Worm (Caenorhabditis elegans) whole organism, young adult: Measurements from ENCODE around the gene fbxa-10.

Experiments used
- B0261.1 ChIP-seq: sonication (generic microtip); optimal IDR thresholded peaks from 2 replicates; lab custom pipeline; 2016; ENCODE audit warnings: mild to moderate bottlenecking, missing genetic modification characterization, moderate library complexity, missing compliant biosample characterization
- C06A6.2 ChIP-seq: fragments of 200-800 bp; sonication (Bioruptor generic); conservative IDR thresholded peaks from 2 replicates; pipeline ENCODE4 v1.3.6; 2022; ENCODE audit warnings: missing genetic modification characterization, missing compliant biosample characterization
- F10E7.11 ChIP-seq: sonication (generic microtip); optimal IDR thresholded peaks from 2 replicates; lab custom pipeline; 2017; ENCODE audit warnings: mild to moderate bottlenecking, missing genetic modification characterization, moderate library complexity, missing compliant biosample characterization
- F49E8.2 ChIP-seq: sonication (generic microtip); optimal IDR thresholded peaks from 3 replicates; lab custom pipeline; 2017; ENCODE audit warnings: missing genetic modification characterization, mild to moderate bottlenecking, missing compliant biosample characterization, antibody characterized with exemption, moderate library complexity; ENCODE audit not compliant: insufficient read depth
- F57C9.4 ChIP-seq: sonication (generic microtip); optimal IDR thresholded peaks from 2 replicates; lab custom pipeline; 2017; ENCODE audit warnings: mild to moderate bottlenecking, missing genetic modification characterization, missing compliant biosample characterization
- T07F8.4 ChIP-seq: sonication (generic microtip); optimal IDR thresholded peaks from 2 replicates; lab custom pipeline; 2016; ENCODE audit warnings: mild to moderate bottlenecking, missing genetic modification characterization, moderate library complexity, missing compliant biosample characterization
- T26A5.8 ChIP-seq: sonication (generic microtip); optimal IDR thresholded peaks from 2 replicates; lab custom pipeline; 2016; ENCODE audit warnings: missing genetic modification characterization, missing compliant biosample characterization
- Y56A3A.18 ChIP-seq: fragments of 200-800 bp; sonication (Bioruptor generic); IDR thresholded peaks from 2 replicates; pipeline ENCODE4 v1.3.6; 2022; ENCODE audit warnings: missing genetic modification reagents, missing genetic modification characterization, missing compliant biosample characterization
- Y67H2A.10 ChIP-seq: fragments of 200-800 bp; sonication (Bioruptor generic); conservative IDR thresholded peaks from 2 replicates; pipeline ENCODE4 v1.3.6; 2022; ENCODE audit warnings: missing genetic modification reagents, missing genetic modification characterization, missing compliant biosample characterization
- Y95B8A.8 ChIP-seq: fragments of 200-800 bp; sonication (Bioruptor generic); IDR thresholded peaks from 2 replicates; pipeline ENCODE4 v1.3.6; 2022; ENCODE audit warnings: missing genetic modification reagents, missing genetic modification characterization, missing compliant biosample characterization
- akir-1 ChIP-seq: fragments of 200-800 bp; sonication (Bioruptor generic); optimal IDR thresholded peaks from 2 replicates; lab custom pipeline; 2018; ENCODE audit warnings: mild to moderate bottlenecking, missing genetic modification characterization, moderate library complexity, missing compliant biosample characterization
- atf-7 ChIP-seq: sonication (generic microtip); optimal IDR thresholded peaks from 2 replicates; lab custom pipeline; 2017; ENCODE audit warnings: mild to moderate bottlenecking, missing genetic modification characterization, missing compliant biosample characterization
- ccch-3 ChIP-seq: fragments of 200-800 bp; sonication (Bioruptor generic); optimal IDR thresholded peaks from 2 replicates; lab custom pipeline; 2018; ENCODE audit warnings: mild to moderate bottlenecking, missing genetic modification characterization, missing compliant biosample characterization
- cebp-1 ChIP-seq, 2 experiments: fragments of 200-800 bp in 1 of 2; sonication (Bioruptor generic) in 1 of 2; sonication (generic microtip) in 1 of 2; IDR thresholded peaks in 1 of 2; optimal IDR thresholded peaks in 1 of 2; 2 replicates each; pipeline versions ENCODE4 v1.3.6 to Lab custom; 2017 to 2022; ENCODE audit warnings: missing compliant biosample characterization in 2 of 2, missing genetic modification characterization in 2 of 2, mild to moderate bottlenecking in 1 of 2, missing genetic modification reagents in 1 of 2, moderate library complexity in 1 of 2
- ceh-27 ChIP-seq: fragments of 200-800 bp; sonication (Bioruptor generic); optimal IDR thresholded peaks from 2 replicates; lab custom pipeline; 2018; ENCODE audit warnings: mild to moderate bottlenecking, missing genetic modification characterization, moderate library complexity, missing compliant biosample characterization
- ceh-91 ChIP-seq: fragments of 200-800 bp; sonication (Bioruptor generic); IDR thresholded peaks from 2 replicates; pipeline ENCODE4 v1.3.6; 2022; ENCODE audit warnings: missing genetic modification reagents, missing genetic modification characterization, missing compliant biosample characterization
- dox-1 ChIP-seq: fragments of 200-800 bp; sonication (Bioruptor generic); IDR thresholded peaks from 2 replicates; pipeline ENCODE4 v1.3.6; 2022; ENCODE audit warnings: missing genetic modification reagents, missing genetic modification characterization, missing compliant biosample characterization
- efl-1 ChIP-seq: fragments of 150-350 bp; optimal IDR thresholded peaks from 2 replicates; lab custom pipeline; 2014; ENCODE audit warnings: missing biosample characterization, missing genetic modification reagents, missing genetic modification characterization
- egl-18 ChIP-seq: fragments of 200-800 bp; sonication (Bioruptor generic); IDR thresholded peaks from 2 replicates; pipeline ENCODE4 v1.3.6; 2022; ENCODE audit warnings: missing genetic modification reagents, missing genetic modification characterization, missing compliant biosample characterization
- egl-44 ChIP-seq: fragments of 200-800 bp; sonication (Bioruptor generic); IDR thresholded peaks from 2 replicates; pipeline ENCODE4 v1.3.6; 2022; ENCODE audit warnings: missing genetic modification reagents, missing genetic modification characterization, missing compliant biosample characterization
- egrh-3 ChIP-seq: fragments of 200-800 bp; sonication (Bioruptor generic); IDR thresholded peaks from 2 replicates; pipeline ENCODE4 v1.3.6; 2022; ENCODE audit warnings: missing genetic modification reagents, missing genetic modification characterization, missing compliant biosample characterization
- ekl-4 ChIP-seq: fragments of 200-800 bp; sonication (Bioruptor generic); IDR thresholded peaks from 2 replicates; pipeline ENCODE4 v1.3.6; 2022; ENCODE audit warnings: missing genetic modification reagents, missing genetic modification characterization, missing compliant biosample characterization
- ets-4 ChIP-seq: fragments of 200-800 bp; sonication (Bioruptor generic); optimal IDR thresholded peaks from 2 replicates; lab custom pipeline; 2018; ENCODE audit warnings: mild to moderate bottlenecking, missing genetic modification characterization, missing compliant biosample characterization
- gei-17 ChIP-seq: fragments of 200-800 bp; sonication (Bioruptor generic); optimal IDR thresholded peaks from 2 replicates; lab custom pipeline; 2018; ENCODE audit warnings: mild to moderate bottlenecking, missing genetic modification characterization, missing compliant biosample characterization
- hlh-26 ChIP-seq: fragments of 200-800 bp; sonication (Bioruptor generic); conservative IDR thresholded peaks from 2 replicates; pipeline ENCODE4 v1.3.6; 2022; ENCODE audit warnings: missing genetic modification reagents, missing genetic modification characterization, missing compliant biosample characterization
- hmg-1.2 ChIP-seq: fragments of 200-800 bp; sonication (Bioruptor generic); IDR thresholded peaks from 2 replicates; pipeline ENCODE4 v1.3.6; 2022; ENCODE audit warnings: missing genetic modification reagents, missing genetic modification characterization, missing compliant biosample characterization
- hsf-1 ChIP-seq: fragments of 200-800 bp; sonication (Bioruptor generic); IDR thresholded peaks from 2 replicates; pipeline ENCODE4 v1.3.6; 2022; ENCODE audit warnings: missing genetic modification reagents, missing genetic modification characterization, missing compliant biosample characterization
- let-607 ChIP-seq, 2 experiments: fragments of 200-800 bp in 1 of 2; sonication (Bioruptor generic) in 1 of 2; sonication (generic microtip) in 1 of 2; optimal IDR thresholded peaks; 2 replicates each; lab custom pipeline; 2016 to 2018; ENCODE audit warnings: mild to moderate bottlenecking in 2 of 2, missing compliant biosample characterization in 2 of 2, missing genetic modification characterization in 2 of 2, moderate library complexity in 2 of 2, missing genotype in 1 of 2
- lin-40 ChIP-seq: sonication (generic microtip); optimal IDR thresholded peaks from 2 replicates; lab custom pipeline; 2016; ENCODE audit warnings: missing genetic modification characterization, mild to moderate bottlenecking, missing compliant biosample characterization, missing genotype, missing genetic modification reagents
- lir-1 ChIP-seq: fragments of 200-800 bp; sonication (Bioruptor generic); conservative IDR thresholded peaks from 2 replicates; pipeline ENCODE4 v1.3.6; 2022; ENCODE audit warnings: missing genetic modification reagents, missing genetic modification characterization, missing compliant biosample characterization
- lsy-27 ChIP-seq: sonication (generic microtip); optimal IDR thresholded peaks from 2 replicates; lab custom pipeline; 2017; ENCODE audit warnings: missing genetic modification characterization, mild to moderate bottlenecking, missing compliant biosample characterization, antibody characterized with exemption, missing genotype, borderline replicate concordance; ENCODE audit not compliant: insufficient read depth
- madf-10 ChIP-seq: sonication (generic microtip); optimal IDR thresholded peaks from 2 replicates; lab custom pipeline; 2016; ENCODE audit warnings: mild to moderate bottlenecking, missing genetic modification characterization, missing compliant biosample characterization
- madf-3 ChIP-seq: fragments of 200-800 bp; sonication (Bioruptor generic); IDR thresholded peaks from 2 replicates; pipeline ENCODE4 v1.3.6; 2022; ENCODE audit warnings: missing genetic modification reagents, missing genetic modification characterization, missing compliant biosample characterization
- mxl-1 ChIP-seq: sonication (generic microtip); optimal IDR thresholded peaks from 2 replicates; lab custom pipeline; 2016; ENCODE audit warnings: missing genetic modification characterization, missing compliant biosample characterization
- nfya-2 ChIP-seq: fragments of 200-800 bp; sonication (Bioruptor generic); IDR thresholded peaks from 2 replicates; pipeline ENCODE4 v1.3.6; 2022; ENCODE audit warnings: missing genetic modification reagents, missing genetic modification characterization, missing compliant biosample characterization
- nhr-179 ChIP-seq: sonication (generic microtip); optimal IDR thresholded peaks from 2 replicates; lab custom pipeline; 2016; ENCODE audit warnings: mild to moderate bottlenecking, missing genetic modification characterization, missing compliant biosample characterization
- nhr-80 ChIP-seq: sonication (generic microtip); optimal IDR thresholded peaks from 2 replicates; lab custom pipeline; 2016; ENCODE audit warnings: missing genetic modification characterization, missing compliant biosample characterization
- nhr-90 ChIP-seq: sonication (generic microtip); optimal IDR thresholded peaks from 2 replicates; lab custom pipeline; 2016; ENCODE audit warnings: missing genotype, mild to moderate bottlenecking, missing genetic modification characterization, missing compliant biosample characterization
- pbrm-1 ChIP-seq: fragments of 200-800 bp; sonication (Bioruptor generic); IDR thresholded peaks from 2 replicates; pipeline ENCODE4 v1.3.6; 2022; ENCODE audit warnings: missing genetic modification reagents, missing genetic modification characterization, missing compliant biosample characterization
- snpc-1.1 ChIP-seq: sonication (generic microtip); optimal IDR thresholded peaks from 2 replicates; lab custom pipeline; 2017; ENCODE audit warnings: missing genetic modification characterization, mild to moderate bottlenecking, missing compliant biosample characterization, antibody characterized with exemption, moderate library complexity, missing genotype, missing genetic modification reagents; ENCODE audit not compliant: insufficient read depth
- snpc-3.4 ChIP-seq: sonication (generic microtip); optimal IDR thresholded peaks from 2 replicates; lab custom pipeline; 2017; ENCODE audit warnings: missing genetic modification characterization, mild to moderate bottlenecking, missing compliant biosample characterization, antibody characterized with exemption, moderate library complexity, missing genotype, missing genetic modification reagents
- unc-62 ChIP-seq: fragments of 150-350 bp; optimal IDR thresholded peaks from 2 replicates; lab custom pipeline; 2014; ENCODE audit warnings: missing biosample characterization, missing genetic modification reagents, missing genetic modification characterization
- zim-3 ChIP-seq: sonication (generic microtip); optimal IDR thresholded peaks from 2 replicates; lab custom pipeline; 2017; ENCODE audit warnings: mild to moderate bottlenecking, missing genetic modification characterization, moderate library complexity, missing compliant biosample characterization
- ztf-6 ChIP-seq: fragments of 200-800 bp; sonication (Bioruptor generic); IDR thresholded peaks from 2 replicates; pipeline ENCODE4 v1.3.6; 2022; ENCODE audit warnings: missing genetic modification reagents, missing genetic modification characterization, missing compliant biosample characterization

Gene fbxa-10

DNA sequence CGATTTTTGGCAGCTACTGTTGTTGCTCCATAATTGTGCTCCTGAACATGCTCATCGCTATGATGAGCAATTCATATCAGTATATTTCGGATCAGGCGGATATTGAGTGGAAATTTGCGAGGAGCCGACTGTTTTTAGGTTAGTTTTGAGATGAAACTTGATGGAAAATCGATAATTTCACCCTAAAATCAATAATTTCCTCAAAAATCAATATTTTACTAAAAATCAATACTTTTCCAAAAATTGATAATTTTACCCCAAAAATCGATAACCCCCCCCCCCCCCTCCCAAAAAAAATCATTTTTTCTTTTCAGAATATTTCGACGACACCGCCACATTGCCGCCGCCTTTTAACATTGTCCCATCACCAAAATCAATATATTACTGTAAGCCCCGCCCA lies 46.7 kb downstream of the fbxa-10 start:
- no peak for TF ChIP-seq zim-3

DNA sequence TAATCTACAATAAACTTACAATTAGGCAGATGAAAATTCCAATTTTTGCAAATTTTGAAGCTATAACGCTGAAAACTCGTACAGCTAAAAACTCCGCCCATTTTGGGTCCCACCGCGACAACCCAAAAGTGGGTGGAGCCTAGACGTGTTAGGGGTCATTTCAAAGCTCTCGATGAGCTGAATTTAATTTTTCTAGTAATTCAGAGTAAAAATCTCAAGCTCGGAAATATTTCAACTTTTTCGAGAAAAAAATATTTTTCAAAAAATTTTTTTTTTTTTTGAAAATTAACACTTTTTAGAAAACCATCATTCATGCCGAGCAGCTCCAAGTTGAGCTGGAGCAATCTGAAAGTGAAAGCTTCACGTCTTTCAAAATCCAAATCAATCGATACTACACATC lies 49.1 kb downstream of the fbxa-10 start, which contains the start of gene R06B10.7:
Gene R06B10.7, minus strand, starts transcription at position 101 of the 400 bp plus-strand sequence.
- TF ChIP-seq B0261.1 (tag; lab: Kevin White, UChicago) (no peak), madf-10 (tag; lab: Kevin White, UChicago) (no peak), atf-7 (tag; lab: Kevin White, UChicago) (no peak)

DNA sequence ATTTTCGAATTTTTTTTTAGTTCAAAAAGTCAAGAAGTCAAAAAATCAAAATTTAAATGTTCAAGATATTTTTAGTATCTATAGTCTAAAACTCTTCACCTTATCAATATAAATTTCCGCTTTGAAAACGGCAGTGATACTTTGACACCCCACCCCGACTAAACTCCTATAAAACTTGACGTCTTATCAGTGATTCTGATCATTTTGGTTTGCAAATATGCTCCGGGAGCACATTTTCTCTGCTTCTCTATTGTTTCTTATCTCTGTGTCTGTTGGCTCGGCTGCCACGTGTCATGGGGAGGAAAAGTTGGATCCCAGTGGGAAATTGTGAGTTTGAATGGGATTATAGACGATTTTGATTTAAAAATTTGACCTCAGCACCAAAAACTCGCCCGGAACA lies 50.3 kb downstream of the fbxa-10 start, which contains the start of gene clec-150:
Gene clec-150, plus strand, starts transcription at position 198 of the 400 bp plus-strand sequence.
- TF ChIP-seq nhr-179 (tag; lab: Kevin White, UChicago) (no peak), C06A6.2 (GFP tag; lab: Robert Waterston, UW) (no peak), egl-44 (GFP tag; lab: Robert Waterston, UW) (no peak), Y56A3A.18 (no peak), snpc-3.4 (tag; lab: Kevin White, UChicago) (no peak), hlh-26 (GFP tag; lab: Robert Waterston, UW) (no peak), gei-17 (no peak), nfya-2 (GFP tag; lab: Robert Waterston, UW) (no peak), Y95B8A.8 (GFP tag; lab: Robert Waterston, UW) (no peak), nhr-80 (tag; lab: Kevin White, UChicago) (peak; percentile 93), hsf-1 (GFP tag; lab: Robert Waterston, UW) (no peak), ceh-27 (GFP tag; lab: Kevin White, UChicago) (no peak), lsy-27 (tag; lab: Kevin White, UChicago) (no peak), T26A5.8 (tag; lab: Kevin White, UChicago) (no peak), nhr-90 (tag; lab: Kevin White, UChicago) (peak; percentile 22), dox-1 (no peak; the same call in 1 of the 2 replicates), ekl-4 (GFP tag; lab: Robert Waterston, UW) (no peak), mxl-1 (no peak), egrh-3 (no peak), akir-1 (GFP tag; lab: Kevin White, UChicago) (no peak), pbrm-1 (no peak), F57C9.4 (tag; lab: Kevin White, UChicago) (no peak), cebp-1 (GFP tag; IDR thresholded peaks at IDR 0.05; lab: Robert Waterston, UW) (no peak), cebp-1 (tag; optimal IDR thresholded peaks at IDR 0.05; lab: Kevin White, UChicago) (peak; percentile 18), let-607 (tag; optimal IDR thresholded peaks at IDR 0.05; lab: Kevin White, UChicago) (peak; percentile 15 to 85), efl-1 (GFP tag; lab: Kevin White, UChicago) (no peak), F49E8.2 (no peak), ets-4 (GFP tag; lab: Kevin White, UChicago) (peak; percentile 22), lin-40 (tag; lab: Kevin White, UChicago) (no peak), madf-3 (GFP tag; lab: Robert Waterston, UW) (no peak), snpc-1.1 (tag; lab: Kevin White, UChicago) (no peak), T07F8.4 (tag; lab: Kevin White, UChicago) (no peak), unc-62 (peak; percentile 18), F10E7.11 (no peak), ceh-91 (GFP tag; lab: Robert Waterston, UW) (no peak), egl-18 (GFP tag; lab: Robert Waterston, UW) (no peak), ztf-6 (GFP tag; lab: Robert Waterston, UW) (no peak), Y67H2A.10 (GFP tag; lab: Robert Waterston, UW) (no peak), madf-10 (tag; lab: Kevin White, UChicago) (peak; percentile 1), hmg-1.2 (GFP tag; lab: Robert Waterston, UW) (no peak), ccch-3 (GFP tag; lab: Kevin White, UChicago) (no peak), lir-1 (GFP tag; lab: Robert Waterston, UW) (no peak)
